Worm (Caenorhabditis elegans) whole organism, L1 larva: ENCODE results near the gene F49F1.9.
A peak's percentile ranks its signal among the peaks of the same experiment; 100 is the strongest.

Source experiments
- C04F5.9 ChIP-seq: sonication (generic microtip); optimal IDR thresholded peaks from 2 replicates; lab custom pipeline; 2016; ENCODE audit warnings: missing genetic modification characterization, missing compliant biosample characterization
- C16A3.4 ChIP-seq: fragments of 150-350 bp; optimal IDR thresholded peaks from 2 replicates; lab custom pipeline; 2014; ENCODE audit warnings: missing biosample characterization, missing genetic modification characterization
- ama-1 ChIP-seq: fragments of 150-350 bp; optimal IDR thresholded peaks from 2 replicates; lab custom pipeline; 2014
- ceh-63 ChIP-seq: fragments of 200-800 bp; sonication (Bioruptor generic); optimal IDR thresholded peaks from 2 replicates; lab custom pipeline; 2018; ENCODE audit warnings: mild to moderate bottlenecking, missing genetic modification characterization, missing compliant biosample characterization
- ceh-88 ChIP-seq: fragments of 200-800 bp; sonication (Bioruptor generic); IDR thresholded peaks from 2 replicates; pipeline ENCODE4 v1.3.6; 2022; ENCODE audit warnings: missing genetic modification characterization, missing compliant biosample characterization
- ces-1 ChIP-seq: fragments of 150-350 bp; optimal IDR thresholded peaks from 2 replicates; lab custom pipeline; 2014; ENCODE audit warnings: missing biosample characterization, missing genetic modification reagents, missing genetic modification characterization
- dpl-1 ChIP-seq, 3 experiments: fragments of 150-350 bp in 2 of 3; sonication (generic microtip) in 1 of 3; optimal IDR thresholded peaks; 2 replicates each; lab custom pipeline; 2014 to 2017; ENCODE audit warnings: missing biosample characterization in 3 of 3, missing genetic modification characterization in 3 of 3, missing genetic modification reagents in 3 of 3
- efl-1 ChIP-seq, 4 experiments: fragments of 150-350 bp; optimal IDR thresholded peaks in 3 of 4; peaks in 1 of 4; 1 replicate in 1 of 4; 2 replicates in 3 of 4; lab custom pipeline; 2014; ENCODE audit warnings: missing biosample characterization in 2 of 4, missing genetic modification characterization in 2 of 4, missing genetic modification reagents in 2 of 4
- egl-13 ChIP-seq: sonication (generic microtip); optimal IDR thresholded peaks from 2 replicates; lab custom pipeline; 2016; ENCODE audit warnings: missing genotype, missing genetic modification reagents, missing genetic modification characterization, missing compliant biosample characterization
- elt-2 ChIP-seq: sonication (generic microtip); optimal IDR thresholded peaks from 2 replicates; lab custom pipeline; 2016; ENCODE audit warnings: missing genetic modification characterization, mild to moderate bottlenecking, inconsistent platforms, missing compliant biosample characterization, missing genetic modification reagents
- fkh-4 ChIP-seq: sonication (generic microtip); optimal IDR thresholded peaks from 2 replicates; lab custom pipeline; 2016; ENCODE audit warnings: missing compliant biosample characterization, missing genetic modification characterization, borderline replicate concordance
- fkh-8 ChIP-seq: sonication (generic microtip); optimal IDR thresholded peaks from 2 replicates; lab custom pipeline; 2016; ENCODE audit warnings: mild to moderate bottlenecking, missing genetic modification characterization, missing compliant biosample characterization
- grh-1 ChIP-seq: fragments of 200-800 bp; sonication (Bioruptor generic); IDR thresholded peaks from 2 replicates; pipeline ENCODE4 v1.3.6; 2022; ENCODE audit warnings: missing genetic modification reagents, missing genetic modification characterization, missing compliant biosample characterization
- hpl-2 ChIP-seq: fragments of 150-350 bp; optimal IDR thresholded peaks from 2 replicates; lab custom pipeline; 2014; ENCODE audit warnings: missing biosample characterization, missing genetic modification reagents, missing genetic modification characterization
- irx-1 ChIP-seq: sonication (generic microtip); optimal IDR thresholded peaks from 2 replicates; lab custom pipeline; 2016; ENCODE audit warnings: missing genetic modification characterization, missing compliant biosample characterization
- jun-1 ChIP-seq: fragments of 150-350 bp; optimal IDR thresholded peaks from 2 replicates; lab custom pipeline; 2014; ENCODE audit warnings: missing biosample characterization, missing genetic modification reagents, missing genetic modification characterization
- lin-13 ChIP-seq: fragments of 150-350 bp; optimal IDR thresholded peaks from 2 replicates; lab custom pipeline; 2014; ENCODE audit warnings: missing biosample characterization, missing genetic modification reagents, missing genetic modification characterization
- lin-14 ChIP-seq: fragments of 200-800 bp; sonication (Bioruptor generic); optimal IDR thresholded peaks from 2 replicates; lab custom pipeline; 2018; ENCODE audit warnings: mild to moderate bottlenecking, missing genetic modification characterization, moderate library complexity, missing compliant biosample characterization
- lin-15B ChIP-seq: fragments of 150-350 bp; sonication (generic microtip); optimal IDR thresholded peaks from 3 replicates; lab custom pipeline; 2014; ENCODE audit warnings: missing biosample characterization, missing genetic modification characterization
- lin-35 ChIP-seq, 2 experiments: fragments of 150-350 bp; optimal IDR thresholded peaks; 2 replicates each; lab custom pipeline; 2014; ENCODE audit warnings: missing biosample characterization in 2 of 2, missing genetic modification characterization in 2 of 2, missing genetic modification reagents in 2 of 2
- lir-3 ChIP-seq: sonication (generic microtip); optimal IDR thresholded peaks from 2 replicates; lab custom pipeline; 2016; ENCODE audit warnings: mild to moderate bottlenecking, missing genetic modification characterization, moderate library complexity, missing compliant biosample characterization; ENCODE audit not compliant: poor library complexity
- mab-9 ChIP-seq: fragments of 200-800 bp; sonication (Bioruptor generic); IDR thresholded peaks from 2 replicates; pipeline ENCODE4 v1.3.6; 2022; ENCODE audit warnings: missing genetic modification reagents, missing genetic modification characterization, missing compliant biosample characterization
- mdl-1 ChIP-seq, 2 experiments: fragments of 150-350 bp; optimal IDR thresholded peaks; 2 replicates each; lab custom pipeline; 2014 to 2017; ENCODE audit warnings: missing biosample characterization in 2 of 2, missing genetic modification characterization in 2 of 2, inconsistent platforms in 1 of 2
- mef-2 ChIP-seq: fragments of 150-350 bp; optimal IDR thresholded peaks from 2 replicates; lab custom pipeline; 2014; ENCODE audit warnings: missing biosample characterization, missing genetic modification characterization
- mep-1 ChIP-seq: fragments of 150-350 bp; optimal IDR thresholded peaks from 2 replicates; lab custom pipeline; 2014; ENCODE audit warnings: missing biosample characterization, missing genetic modification characterization
- nhr-11 ChIP-seq: fragments of 150-350 bp; optimal IDR thresholded peaks from 2 replicates; lab custom pipeline; 2014; ENCODE audit warnings: missing biosample characterization, missing genetic modification characterization
- nhr-12 ChIP-seq: sonication (generic microtip); optimal IDR thresholded peaks from 2 replicates; lab custom pipeline; 2017; ENCODE audit warnings: missing biosample characterization, missing genetic modification characterization
- nhr-19 ChIP-seq: fragments of 200-800 bp; sonication (Bioruptor generic); conservative IDR thresholded peaks from 2 replicates; pipeline ENCODE4 v1.3.6; 2022; ENCODE audit warnings: missing genetic modification characterization, missing compliant biosample characterization
- nhr-237 ChIP-seq: fragments of 150-350 bp; optimal IDR thresholded peaks from 2 replicates; lab custom pipeline; 2014; ENCODE audit warnings: missing biosample characterization, missing genetic modification characterization
- nhr-47 ChIP-seq: sonication (generic microtip); optimal IDR thresholded peaks from 2 replicates; lab custom pipeline; 2016; ENCODE audit warnings: mild to moderate bottlenecking, missing genetic modification characterization, moderate library complexity, missing compliant biosample characterization
- nhr-76 ChIP-seq: sonication (generic microtip); optimal IDR thresholded peaks from 2 replicates; lab custom pipeline; 2017; ENCODE audit warnings: missing biosample characterization, missing genetic modification characterization
- nhr-77 ChIP-seq: fragments of 150-350 bp; optimal IDR thresholded peaks from 2 replicates; lab custom pipeline; 2014; ENCODE audit warnings: missing biosample characterization, missing genetic modification characterization
- nhr-84 ChIP-seq: sonication (generic microtip); optimal IDR thresholded peaks from 2 replicates; lab custom pipeline; 2017; ENCODE audit warnings: missing biosample characterization, missing genetic modification characterization
- nhr-85 ChIP-seq: sonication (generic microtip); peaks from one replicate; lab custom pipeline; 2016; ENCODE audit warnings: missing genetic modification characterization, inconsistent platforms, missing compliant biosample characterization
- pqm-1 ChIP-seq: sonication (generic microtip); optimal IDR thresholded peaks from 3 replicates; lab custom pipeline; 2017; ENCODE audit warnings: missing biosample characterization, missing genetic modification characterization
- skn-1 ChIP-seq: fragments of 150-350 bp; optimal IDR thresholded peaks from 2 replicates; lab custom pipeline; 2014; ENCODE audit warnings: missing biosample characterization, missing genetic modification characterization
- snpc-4 ChIP-seq: fragments of 150-350 bp; optimal IDR thresholded peaks from 2 replicates; lab custom pipeline; 2014; ENCODE audit warnings: missing biosample characterization, missing genetic modification characterization
- sox-4 ChIP-seq: sonication (generic microtip); optimal IDR thresholded peaks from 2 replicates; lab custom pipeline; 2016; ENCODE audit warnings: missing genetic modification characterization, missing compliant biosample characterization
- unc-30 ChIP-seq: sonication (generic microtip); optimal IDR thresholded peaks from 2 replicates; lab custom pipeline; 2017; ENCODE audit warnings: missing biosample characterization, missing genetic modification characterization
- zag-1 ChIP-seq: fragments of 150-350 bp; optimal IDR thresholded peaks from 2 replicates; lab custom pipeline; 2014; ENCODE audit warnings: missing biosample characterization, missing genetic modification characterization
- ztf-11 ChIP-seq, 2 experiments: sonication (generic microtip); optimal IDR thresholded peaks; 2 replicates each; lab custom pipeline; 2016 to 2017; ENCODE audit warnings: missing genetic modification characterization in 2 of 2, missing biosample characterization in 1 of 2, missing compliant biosample characterization in 1 of 2

The F49F1.9 gene

ce11 chrIV:4177560-4177959 is 40.2 kb upstream of the F49F1.9 start:
- TF ChIP-seq lin-15B (tag; lab: Kevin White, UChicago) (peak; percentile 23), efl-1 (optimal IDR thresholded peaks at IDR 0.05; lab: Kevin White, UChicago) (peak; percentile 13 to 28), efl-1 (GFP tag; optimal IDR thresholded peaks at IDR 0.05 in 1 of 2; lab: Kevin White, UChicago) (peak; percentile 29 to 91), dpl-1 (GFP tag; optimal IDR thresholded peaks at IDR 0.05; lab: Kevin White, UChicago) (peak in 1 of 3 experiments; percentile 10), lin-35 (GFP tag; optimal IDR thresholded peaks at IDR 0.05; lab: Kevin White, UChicago) (no peak)

- TF ChIP-seq dpl-1 (GFP tag; optimal IDR thresholded peaks at IDR 0.05; lab: Kevin White, UChicago) (peak in 1 of 3 experiments; percentile 9), efl-1 (optimal IDR thresholded peaks at IDR 0.05; lab: Kevin White, UChicago) (no peak), efl-1 (GFP tag; optimal IDR thresholded peaks at IDR 0.05 in 1 of 2; lab: Kevin White, UChicago) (peak; percentile 38 to 51), nhr-85 (peak; percentile 33), nhr-11 (tag; lab: Kevin White, UChicago) (no peak), mab-9 (GFP tag; lab: Robert Waterston, UW) (no peak)
Measured at ce11 chrIV:4176659-4177058, 39.3 kb upstream of the F49F1.9 start.

- no peak for TF ChIP-seq skn-1 (tag; lab: Kevin White, UChicago)
- no peak for TF ChIP-seq sox-4 (tag; lab: Kevin White, UChicago)
- TF ChIP-seq zag-1, result no peak
- no peak for TF ChIP-seq hpl-2 (GFP tag; lab: Kevin White, UChicago)
- no peak for TF ChIP-seq nhr-76
- no peak for TF ChIP-seq nhr-77 (tag; lab: Kevin White, UChicago)
- no peak for TF ChIP-seq fkh-4
- TF ChIP-seq ceh-63 (GFP tag; lab: Kevin White, UChicago), result no peak
- TF ChIP-seq mef-2, result no peak
- no peak for TF ChIP-seq snpc-4
- TF ChIP-seq C04F5.9 (tag; lab: Kevin White, UChicago), result no peak
- TF ChIP-seq ceh-88 (GFP tag; lab: Robert Waterston, UW), result no peak
- no peak for TF ChIP-seq C16A3.4 (tag; lab: Kevin White, UChicago)
- TF ChIP-seq nhr-12, result no peak
- no peak for TF ChIP-seq lir-3 (tag; lab: Kevin White, UChicago)
- no peak for TF ChIP-seq fkh-8 (tag; lab: Kevin White, UChicago)
- no peak for TF ChIP-seq lin-35 (GFP tag; optimal IDR thresholded peaks at IDR 0.05; lab: Kevin White, UChicago)
- TF ChIP-seq elt-2, result no peak
- TF ChIP-seq egl-13 (tag; lab: Kevin White, UChicago), result no peak
- TF ChIP-seq nhr-47 (tag; lab: Kevin White, UChicago), result no peak
Measured at ce11 chrIV:4176088-4176487, 38.7 kb upstream of the F49F1.9 start, which contains the start of gene dnj-15. Gene dnj-15 (plus strand): TSS chrIV:4176388.

ce11 chrIV:4173789-4174188 is 36.4 kb upstream of the F49F1.9 start, which contains the start of gene rnp-3:
Gene rnp-3 (plus strand): TSS chrIV:4174089.
- TF ChIP-seq ces-1 (GFP tag; lab: Kevin White, UChicago) (no peak), mef-2 (no peak), unc-30 (tag; lab: Kevin White, UChicago) (no peak), lin-15B (tag; lab: Kevin White, UChicago) (no peak), grh-1 (GFP tag; lab: Robert Waterston, UW) (no peak)
- TF ChIP-seq, all 84 proteins: peak for 0

ce11 chrIV:4172242-4172641 is 34.9 kb upstream of the F49F1.9 start:
- TF ChIP-seq mdl-1 (tag; optimal IDR thresholded peaks at IDR 0.05; lab: Kevin White, UChicago), result no peak
- TF ChIP-seq mep-1, result no peak
- TF ChIP-seq ceh-63 (GFP tag; lab: Kevin White, UChicago), result no peak
- TF ChIP-seq nhr-77 (tag; lab: Kevin White, UChicago), result no peak
- no peak for TF ChIP-seq nhr-237
- TF ChIP-seq nhr-47 (tag; lab: Kevin White, UChicago), result no peak
- TF ChIP-seq nhr-84 (tag; lab: Kevin White, UChicago), result no peak
- TF ChIP-seq snpc-4, result no peak
- no peak for TF ChIP-seq zag-1
- TF ChIP-seq irx-1, result no peak
- TF ChIP-seq ztf-11 (tag; optimal IDR thresholded peaks at IDR 0.05; lab: Kevin White, UChicago), result no peak
- TF ChIP-seq ama-1 (lab: Kevin White, UChicago), result no peak
- TF ChIP-seq nhr-19 (GFP tag; lab: Robert Waterston, UW), result no peak
- no peak for TF ChIP-seq pqm-1 (tag; lab: Kevin White, UChicago)
- TF ChIP-seq lin-14 (GFP tag; lab: Kevin White, UChicago), result no peak
- no peak for TF ChIP-seq jun-1 (tag; lab: Kevin White, UChicago)
- no peak for TF ChIP-seq lin-13 (GFP tag; lab: Kevin White, UChicago)
